Fruit fly (Drosophila melanogaster): ENCODE results near the gene CG1316.

CG1316 gene

DNA sequence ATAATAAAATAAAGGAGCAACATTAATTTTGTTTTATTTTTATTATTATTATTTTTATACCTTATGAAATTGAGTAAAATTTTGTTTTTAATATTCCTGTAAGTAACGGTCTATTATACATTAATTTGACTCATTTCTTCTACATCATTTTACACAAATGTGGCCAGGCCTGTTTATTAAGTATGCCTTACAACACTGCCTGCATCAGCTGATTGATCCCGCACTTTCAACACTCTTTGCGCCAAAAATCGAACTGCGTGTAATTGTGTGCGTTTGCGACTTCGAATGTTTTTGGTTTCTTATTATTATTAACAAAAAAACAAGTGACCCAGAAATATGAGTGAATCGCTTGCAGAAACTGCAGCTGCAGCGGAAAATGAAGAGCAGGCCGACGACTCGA is 29.6 kb downstream of the CG1316 start, which contains the start of gene Claspin (continued):
- TF ChIP-seq Dip3 (GFP tag; optimal IDR thresholded peaks at IDR 0.05) (peak; percentile 58), sc (optimal IDR thresholded peaks at IDR 0.05) (no peak), sc (GFP tag; optimal IDR thresholded peaks at IDR 0.05) (no peak), CG1647 (GFP tag; optimal IDR thresholded peaks at IDR 0.05) (peak; percentile 35), Lhr (GFP tag; optimal IDR thresholded peaks at IDR 0.05) (peak; percentile 66), CG9876 (GFP tag; optimal IDR thresholded peaks at IDR 0.05) (peak; percentile 33), CG15696 (tag; optimal IDR thresholded peaks at IDR 0.05) (no peak), CG8089 (GFP tag; optimal IDR thresholded peaks at IDR 0.05) (peak; percentile 33), slou (GFP tag; optimal IDR thresholded peaks at IDR 0.05) (peak; percentile 18), CG33213 (GFP tag; optimal IDR thresholded peaks at IDR 0.05) (peak; percentile 45), CG4820 (GFP tag; optimal IDR thresholded peaks at IDR 0.05) (no peak), CG2120 (GFP tag; optimal IDR thresholded peaks at IDR 0.05) (peak; percentile 75), Lpt (GFP tag; optimal IDR thresholded peaks at IDR 0.05) (no peak), abd-A (tag; optimal IDR thresholded peaks at IDR 0.05) (no peak), fu2 (GFP tag; optimal IDR thresholded peaks at IDR 0.05) (peak; percentile 43), Blimp-1 (GFP tag; optimal IDR thresholded peaks at IDR 0.05) (peak; percentile 6), CG12942 (GFP tag; optimal IDR thresholded peaks at IDR 0.05) (peak; percentile 58), NFAT (GFP tag; IDR thresholded peaks at IDR 0.05) (peak; percentile 31; the same call in 1 of the 2 replicates), CG13123 (GFP tag; optimal IDR thresholded peaks at IDR 0.05) (peak; percentile 18), mam (GFP tag; optimal IDR thresholded peaks at IDR 0.05) (peak; percentile 60), wor (GFP tag; IDR thresholded peaks at IDR 0.05) (no peak), CG11456 (GFP tag; IDR thresholded peaks at IDR 0.05) (peak; percentile 20; the same call in 1 of the 3 replicates), TFAM (GFP tag; optimal IDR thresholded peaks at IDR 0.05) (no peak), CG15514 (GFP tag; optimal IDR thresholded peaks at IDR 0.05) (peak; percentile 53), dpn (GFP tag; optimal IDR thresholded peaks at IDR 0.05) (peak; percentile 60 to 65), Bteb2 (GFP tag; optimal IDR thresholded peaks at IDR 0.05) (peak; percentile 26), Ets65A (GFP tag) (peak; percentile 96), jumu (GFP tag; optimal IDR thresholded peaks at IDR 0.05) (no peak), pan (optimal IDR thresholded peaks at IDR 0.05) (no peak), pan (GFP tag; optimal IDR thresholded peaks at IDR 0.05 in 1 of 2, IDR thresholded peaks at IDR 0.05 in 1 of 2) (peak in 1 of 2 experiments; percentile 20), Aef1 (GFP tag; IDR thresholded peaks at IDR 0.05) (0 out of 3 replicates have a peak, but pooled peaks have one; percentile 21), Fer2 (tag; optimal IDR thresholded peaks at IDR 0.05) (no peak), pnt (GFP tag; optimal IDR thresholded peaks at IDR 0.05) (no peak), Camta (GFP tag; optimal IDR thresholded peaks at IDR 0.05) (peak; percentile 36), grn (GFP tag; optimal IDR thresholded peaks at IDR 0.05) (no peak), CG14710 (tag; optimal IDR thresholded peaks at IDR 0.05) (peak; percentile 35), CG34224 (GFP tag; IDR thresholded peaks at IDR 0.05; ENCODE audit: partially characterized antibody) (peak; percentile 47; the same call in 1 of the 3 replicates), tin (GFP tag; optimal IDR thresholded peaks at IDR 0.05) (peak; percentile 13), sr (GFP tag; IDR thresholded peaks at IDR 0.05) (no peak), C15 (GFP tag; IDR thresholded peaks at IDR 0.05) (no peak), cg (GFP tag; optimal IDR thresholded peaks at IDR 0.05) (peak; percentile 68), CG4404 (GFP tag; IDR thresholded peaks at IDR 0.05) (no peak), CG14860 (GFP tag; IDR thresholded peaks at IDR 0.05; ENCODE audit: partially characterized antibody) (no peak), CG12236 (GFP tag; optimal IDR thresholded peaks at IDR 0.05) (no peak), jigr1 (GFP tag; IDR thresholded peaks at IDR 0.05) (no peak), GATAe (GFP tag; conservative IDR thresholded peaks at IDR 0.05) (no peak), CG33557 (GFP tag; optimal IDR thresholded peaks at IDR 0.05) (no peak), CG18599 (GFP tag; optimal IDR thresholded peaks at IDR 0.05) (no peak), CG6654 (GFP tag; optimal IDR thresholded peaks at IDR 0.05) (no peak), Drgx (GFP tag; IDR thresholded peaks at IDR 0.05) (no peak), BEAF-32 (GFP tag; optimal IDR thresholded peaks at IDR 0.05) (peak; percentile 30), wdn (GFP tag; IDR thresholded peaks at IDR 0.05) (no peak)
